Worm (Caenorhabditis elegans): ENCODE measurements around the gene ZK1248.11.

ce11 chrII:5806563-5806962 is 21.8 kb downstream of the ZK1248.11 start:
- no peak for TF ChIP-seq ceh-24 (tag; optimal IDR thresholded peaks at IDR 0.05)
- no peak for TF ChIP-seq sox-4 (tag; optimal IDR thresholded peaks at IDR 0.05)
- TF ChIP-seq ceh-9 (tag; optimal IDR thresholded peaks at IDR 0.05), result no peak
- TF ChIP-seq unc-86 (tag; optimal IDR thresholded peaks at IDR 0.05), result no peak
- no peak for TF ChIP-seq tbx-7 (tag; optimal IDR thresholded peaks at IDR 0.05)
- no peak for TF ChIP-seq elt-2 (tag; optimal IDR thresholded peaks at IDR 0.05)
- no peak for TF ChIP-seq sox-2 (GFP tag; IDR thresholded peaks at IDR 0.05)
- no peak for TF ChIP-seq pag-3 (tag; optimal IDR thresholded peaks at IDR 0.05; ENCODE audit: borderline replicate concordance)
- TF ChIP-seq ama-1 (optimal IDR thresholded peaks at IDR 0.05), result no peak
- no peak for TF ChIP-seq nhr-232 (tag; optimal IDR thresholded peaks at IDR 0.05)
- no peak for TF ChIP-seq dve-1 (tag; optimal IDR thresholded peaks at IDR 0.05)
- TF ChIP-seq npax-4 (tag; optimal IDR thresholded peaks at IDR 0.05), result no peak

Data from whole organism, late embryonic.